5 worm cellular contexts compared by ENCODE assay signal in genomic region chrII:12738284-12739201, ce11.
A peak's percentile ranks its signal among the peaks of the same experiment; 100 is the strongest.
TF ChIP-seq lines count a peak whose summit lies in the region.

TSS of gene pisy-1 (minus strand) at chrII:12738334.

TF ChIP-seq in whole organism, L1 larva, 84 proteins besides CTCF, POLR2A, EP300 and RAD21 (continued from another document):
- TF ChIP-seq ceh-63 (GFP tag; optimal IDR thresholded peaks at IDR 0.05; lab: Kevin White, UChicago), result no peak
- TF ChIP-seq swsn-7 (tag; optimal IDR thresholded peaks at IDR 0.05; lab: Kevin White, UChicago), result peak; percentile 21
- peak; percentile 53 for TF ChIP-seq snpc-4 (tag; optimal IDR thresholded peaks at IDR 0.05; lab: Kevin White, UChicago)
- peak; percentile 9 for TF ChIP-seq dsc-1 (tag; optimal IDR thresholded peaks at IDR 0.05; lab: Kevin White, UChicago)
- TF ChIP-seq nhr-20 (tag; optimal IDR thresholded peaks at IDR 0.05; lab: Kevin White, UChicago), result peak; percentile 14
- peak; percentile 27 to 64 (median 38) for TF ChIP-seq ceh-82 (tag; optimal IDR thresholded peaks at IDR 0.05; lab: Kevin White, UChicago)
- peak; percentile 89 to 94 for TF ChIP-seq lin-35 (GFP tag; optimal IDR thresholded peaks at IDR 0.05; lab: Kevin White, UChicago)
- peak; percentile 32 for TF ChIP-seq lin-13 (GFP tag; optimal IDR thresholded peaks at IDR 0.05; lab: Kevin White, UChicago)
- TF ChIP-seq snu-23 (GFP tag; optimal IDR thresholded peaks at IDR 0.05; lab: Kevin White, UChicago), result peak; percentile 67
- TF ChIP-seq rnt-1 (tag; optimal IDR thresholded peaks at IDR 0.05; lab: Kevin White, UChicago), result peak; percentile 64
- TF ChIP-seq dpl-1 (GFP tag; optimal IDR thresholded peaks at IDR 0.05; lab: Kevin White, UChicago), result peak; percentile 77 to 90 (median 81)
- peak; percentile 45 for TF ChIP-seq tbx-2 (tag; optimal IDR thresholded peaks at IDR 0.05; lab: Kevin White, UChicago)
- peak; percentile 6; the same call in 1 of the 2 replicates for TF ChIP-seq isw-1 (GFP tag; IDR thresholded peaks at IDR 0.05; lab: Robert Waterston, UW)
- TF ChIP-seq lsy-2 (tag; optimal IDR thresholded peaks at IDR 0.05; lab: Kevin White, UChicago), result peak; percentile 55 to 80
- peak; percentile 37 for TF ChIP-seq C16A3.4 (tag; optimal IDR thresholded peaks at IDR 0.05; lab: Kevin White, UChicago)
- TF ChIP-seq lin-15B (tag; optimal IDR thresholded peaks at IDR 0.05; lab: Kevin White, UChicago), result peak; percentile 53
- no peak for TF ChIP-seq nhr-84 (tag; optimal IDR thresholded peaks at IDR 0.05; lab: Kevin White, UChicago)
- peak; percentile 70 for TF ChIP-seq unc-130 (tag; optimal IDR thresholded peaks at IDR 0.05; lab: Kevin White, UChicago)
- peak; percentile 53 for TF ChIP-seq vab-15 (tag; optimal IDR thresholded peaks at IDR 0.05; lab: Kevin White, UChicago)
TF ChIP-seq in whole organism, L1 larva: peak in this region for 23.

TF ChIP-seq in whole organism, L2 larva, 48 proteins besides CTCF, POLR2A, EP300 and RAD21 (continued from another document):
- TF ChIP-seq nhr-237 (tag; optimal IDR thresholded peaks at IDR 0.05; lab: Kevin White, UChicago) (no peak), nhr-77 (tag; optimal IDR thresholded peaks at IDR 0.05; lab: Kevin White, UChicago) (no peak), unc-62 (GFP tag; optimal IDR thresholded peaks at IDR 0.05; lab: Kevin White, UChicago) (no peak), unc-39 (tag; optimal IDR thresholded peaks at IDR 0.05; lab: Kevin White, UChicago) (no peak), lsy-2 (tag; optimal IDR thresholded peaks at IDR 0.05; lab: Kevin White, UChicago) (peak; percentile 26 to 73), dmd-4 (tag; optimal IDR thresholded peaks at IDR 0.05; lab: Kevin White, UChicago) (no peak), sma-3 (GFP tag; optimal IDR thresholded peaks at IDR 0.05; lab: Kevin White, UChicago) (no peak), zag-1 (tag; optimal IDR thresholded peaks at IDR 0.05; lab: Kevin White, UChicago) (no peak), mdl-1 (tag; optimal IDR thresholded peaks at IDR 0.05; lab: Kevin White, UChicago) (no peak), nhr-25 (tag; optimal IDR thresholded peaks at IDR 0.05; lab: Kevin White, UChicago) (peak; percentile 44), Y55F3AM.14 (GFP tag; optimal IDR thresholded peaks at IDR 0.05; lab: Kevin White, UChicago) (no peak), ceh-82 (tag; optimal IDR thresholded peaks at IDR 0.05; lab: Kevin White, UChicago) (no peak), ztf-1 (GFP tag; conservative IDR thresholded peaks at IDR 0.05; lab: Robert Waterston, UW) (no peak), aly-2 (tag; optimal IDR thresholded peaks at IDR 0.05; lab: Kevin White, UChicago) (no peak), nhr-6 (tag; optimal IDR thresholded peaks at IDR 0.05; lab: Kevin White, UChicago) (no peak), sma-9 (GFP tag; optimal IDR thresholded peaks at IDR 0.05; lab: Kevin White, UChicago) (peak; percentile 27), sma-9 (tag; optimal IDR thresholded peaks at IDR 0.05; lab: Kevin White, UChicago) (no peak), blmp-1 (tag; optimal IDR thresholded peaks at IDR 0.05; lab: Kevin White, UChicago; ENCODE audit: insufficient read depth) (no peak), sem-4 (tag; optimal IDR thresholded peaks at IDR 0.05; lab: Kevin White, UChicago) (peak; percentile 15), crh-2 (tag; optimal IDR thresholded peaks at IDR 0.05; lab: Kevin White, UChicago) (peak; percentile 49), skn-1 (tag; optimal IDR thresholded peaks at IDR 0.05; lab: Kevin White, UChicago) (no peak), nhr-129 (tag; optimal IDR thresholded peaks at IDR 0.05; lab: Kevin White, UChicago) (peak; percentile 56), C34F6.9 (tag; optimal IDR thresholded peaks at IDR 0.05; lab: Kevin White, UChicago) (peak; percentile 71), R02D3.7 (tag; optimal IDR thresholded peaks at IDR 0.05; lab: Kevin White, UChicago) (no peak), egl-27 (tag; optimal IDR thresholded peaks at IDR 0.05; lab: Kevin White, UChicago) (no peak), nhr-23 (tag; optimal IDR thresholded peaks at IDR 0.05; lab: Kevin White, UChicago) (no peak), lin-39 (tag; optimal IDR thresholded peaks at IDR 0.05; lab: Kevin White, UChicago) (no peak), snpc-4 (tag; optimal IDR thresholded peaks at IDR 0.05; lab: Kevin White, UChicago) (peak; percentile 6), mab-5 (tag; optimal IDR thresholded peaks at IDR 0.05; lab: Kevin White, UChicago) (no peak)
TF ChIP-seq in whole organism, L2 larva: peak in this region for 11.

TF ChIP-seq in whole organism, L3 larva, 47 proteins besides CTCF, POLR2A, EP300 and RAD21 (continued from another document):
- peak; percentile 4 for TF ChIP-seq nhr-25 (tag; optimal IDR thresholded peaks at IDR 0.05; lab: Kevin White, UChicago)

TF ChIP-seq in whole organism, L4 larva, 104 proteins besides CTCF, POLR2A, EP300 and RAD21 (continued from another document):
- TF ChIP-seq dpl-1 (GFP tag; optimal IDR thresholded peaks at IDR 0.05; lab: Kevin White, UChicago) (peak; percentile 84), hif-1 (tag; optimal IDR thresholded peaks at IDR 0.05; lab: Kevin White, UChicago) (peak in 1 of 2 experiments; percentile 35), lin-38 (GFP tag; IDR thresholded peaks at IDR 0.05; lab: Robert Waterston, UW) (peak; percentile 32), mdl-1 (tag; optimal IDR thresholded peaks at IDR 0.05; lab: Kevin White, UChicago) (peak in 1 of 2 experiments; percentile 60), mes-2 (tag; optimal IDR thresholded peaks at IDR 0.05; lab: Kevin White, UChicago; ENCODE audit: poor library complexity, severe bottlenecking) (peak; percentile 74), ama-1 (optimal IDR thresholded peaks at IDR 0.05; lab: Kevin White, UChicago) (peak; percentile 8), aha-1 (tag; lab: Kevin White, UChicago) (peak; percentile 95), T20F7.1 (GFP tag; optimal IDR thresholded peaks at IDR 0.05; lab: Kevin White, UChicago) (no peak), hlh-30 (tag; optimal IDR thresholded peaks at IDR 0.05; lab: Kevin White, UChicago; ENCODE audit: insufficient read depth) (peak; percentile 90)

TF ChIP-seq in whole organism, young adult, 124 proteins besides CTCF, POLR2A, EP300 and RAD21 (continued from another document):
- TF ChIP-seq ztf-22 (GFP tag; optimal IDR thresholded peaks at IDR 0.05; lab: Kevin White, UChicago), result no peak
- no peak for TF ChIP-seq ztf-25 (GFP tag; IDR thresholded peaks at IDR 0.05; lab: Robert Waterston, UW)
- TF ChIP-seq mes-4 (tag; optimal IDR thresholded peaks at IDR 0.05; lab: Kevin White, UChicago), result no peak
- TF ChIP-seq lin-40 (tag; optimal IDR thresholded peaks at IDR 0.05; lab: Kevin White, UChicago), result no peak
- TF ChIP-seq pha-4 (tag; optimal IDR thresholded peaks at IDR 0.05; lab: Kevin White, UChicago), result no peak
- TF ChIP-seq lin-26 (GFP tag; IDR thresholded peaks at IDR 0.05; lab: Robert Waterston, UW), result 0 out of 2 replicates have a peak, but pooled peaks have one; percentile 44
- TF ChIP-seq egrh-3 (GFP tag; IDR thresholded peaks at IDR 0.05; lab: Robert Waterston, UW), result no peak
- TF ChIP-seq nfya-1 (tag; optimal IDR thresholded peaks at IDR 0.05; lab: Kevin White, UChicago; ENCODE audit: borderline replicate concordance, insufficient read depth), result no peak
- 0 out of 2 replicates have a peak, but pooled peaks have one; percentile 44 for TF ChIP-seq hsf-1 (GFP tag; IDR thresholded peaks at IDR 0.05; lab: Robert Waterston, UW)
- TF ChIP-seq F23B12.7 (tag; optimal IDR thresholded peaks at IDR 0.05; lab: Kevin White, UChicago; ENCODE audit: insufficient read depth), result no peak
- TF ChIP-seq gei-17 (GFP tag; optimal IDR thresholded peaks at IDR 0.05; lab: Kevin White, UChicago), result no peak
- no peak for TF ChIP-seq attf-6 (GFP tag; IDR thresholded peaks at IDR 0.05; lab: Robert Waterston, UW)
- peak; percentile 14 for TF ChIP-seq lsl-1 (GFP tag; optimal IDR thresholded peaks at IDR 0.05; lab: Kevin White, UChicago)
- no peak for TF ChIP-seq mel-28 (tag; optimal IDR thresholded peaks at IDR 0.05; lab: Kevin White, UChicago; ENCODE audit: borderline replicate concordance)
- peak; percentile 61 for TF ChIP-seq madf-3 (GFP tag; IDR thresholded peaks at IDR 0.05; lab: Robert Waterston, UW)
- no peak for TF ChIP-seq Y56A3A.18 (GFP tag; IDR thresholded peaks at IDR 0.05; lab: Robert Waterston, UW)
- no peak for TF ChIP-seq ama-1 (optimal IDR thresholded peaks at IDR 0.05; lab: Kevin White, UChicago)
- TF ChIP-seq ama-1 (GFP tag; optimal IDR thresholded peaks at IDR 0.05; lab: Kevin White, UChicago), result no peak
- TF ChIP-seq F10E7.11 (tag; optimal IDR thresholded peaks at IDR 0.05; lab: Kevin White, UChicago), result no peak
- no peak for TF ChIP-seq lag-1 (GFP tag; IDR thresholded peaks at IDR 0.05; lab: Robert Waterston, UW)
- no peak for TF ChIP-seq aptf-3 (GFP tag; IDR thresholded peaks at IDR 0.05; lab: Robert Waterston, UW)
- TF ChIP-seq nhr-90 (tag; optimal IDR thresholded peaks at IDR 0.05; lab: Kevin White, UChicago), result no peak
- TF ChIP-seq F33H1.4 (GFP tag; IDR thresholded peaks at IDR 0.05; lab: Robert Waterston, UW), result peak; percentile 55
- TF ChIP-seq nhr-179 (tag; optimal IDR thresholded peaks at IDR 0.05; lab: Kevin White, UChicago), result no peak
- 0 out of 2 replicates have a peak, but pooled peaks have one; percentile 44 for TF ChIP-seq egl-18 (GFP tag; IDR thresholded peaks at IDR 0.05; lab: Robert Waterston, UW)
- peak; percentile 19 for TF ChIP-seq attf-5 (GFP tag; optimal IDR thresholded peaks at IDR 0.05; lab: Kevin White, UChicago)
- TF ChIP-seq F49E8.2 (tag; optimal IDR thresholded peaks at IDR 0.05; lab: Kevin White, UChicago; ENCODE audit: insufficient read depth), result no peak
- TF ChIP-seq F57A8.1 (GFP tag; optimal IDR thresholded peaks at IDR 0.05; lab: Kevin White, UChicago), result no peak
- TF ChIP-seq efl-1 (GFP tag; optimal IDR thresholded peaks at IDR 0.05; lab: Kevin White, UChicago), result peak; percentile 13
- TF ChIP-seq C17E4.6 (GFP tag; IDR thresholded peaks at IDR 0.05; lab: Robert Waterston, UW), result no peak
- TF ChIP-seq B0336.3 (GFP tag; IDR thresholded peaks at IDR 0.05; lab: Robert Waterston, UW), result no peak
- TF ChIP-seq Y67H2A.10 (GFP tag; conservative IDR thresholded peaks at IDR 0.05; lab: Robert Waterston, UW), result no peak
- TF ChIP-seq ceh-27 (GFP tag; optimal IDR thresholded peaks at IDR 0.05; lab: Kevin White, UChicago), result no peak
